Worm (Caenorhabditis elegans): ENCODE data around the gene C39B10.4.

ce11 chrX:10404051-10404450 is 40.8 kb upstream of the C39B10.4 start:
- TF ChIP-seq nhr-11 (tag; optimal IDR thresholded peaks at IDR 0.05) (no peak), nhr-12 (tag; optimal IDR thresholded peaks at IDR 0.05) (no peak), ama-1 (optimal IDR thresholded peaks at IDR 0.05) (no peak), mdl-1 (tag; optimal IDR thresholded peaks at IDR 0.05) (no peak), skn-1 (tag; optimal IDR thresholded peaks at IDR 0.05) (no peak), unc-39 (tag; optimal IDR thresholded peaks at IDR 0.05) (no peak), aly-2 (tag; optimal IDR thresholded peaks at IDR 0.05) (no peak), C34F6.9 (tag; optimal IDR thresholded peaks at IDR 0.05) (no peak)
